Fruit fly (Drosophila melanogaster): ENCODE results near the gene nht.

DNA sequence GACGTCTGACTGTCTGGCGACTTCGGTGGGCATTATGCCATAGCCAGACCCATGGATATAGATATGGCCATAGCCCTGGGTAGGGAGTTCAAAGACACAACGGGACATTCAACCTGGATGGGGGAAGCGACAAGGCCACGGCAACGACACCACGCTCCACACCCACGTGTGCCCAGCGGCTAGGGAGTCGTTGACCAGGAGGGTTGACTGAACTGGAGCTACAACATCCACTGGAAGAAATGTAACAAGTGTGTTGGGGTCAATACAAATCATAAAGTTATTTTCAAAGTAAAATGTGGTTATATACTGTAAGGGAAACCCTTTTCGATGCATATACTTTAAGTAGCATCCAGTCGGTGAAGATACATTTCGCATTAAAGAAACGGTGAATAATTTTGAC, 16.9 kb downstream of the nht start:
- no peak for TF ChIP-seq pan (optimal IDR thresholded peaks at IDR 0.05)
- no peak for TF ChIP-seq Dll (optimal IDR thresholded peaks at IDR 0.05)
- TF ChIP-seq CG8478 (optimal IDR thresholded peaks at IDR 0.05): no peak
- TF ChIP-seq usp (GFP tag; optimal IDR thresholded peaks at IDR 0.05): no peak
